Worm (Caenorhabditis elegans) whole organism, L1 larva: ENCODE results near the gene F46B6.2.

ENCODE experiments used
- ama-1 ChIP-seq: fragments of 150-350 bp; optimal IDR thresholded peaks from 2 replicates; lab custom pipeline; 2014
- nhr-76 ChIP-seq: sonication (generic microtip); optimal IDR thresholded peaks from 2 replicates; lab custom pipeline; 2017; ENCODE audit warnings: missing biosample characterization, missing genetic modification characterization

DNA sequence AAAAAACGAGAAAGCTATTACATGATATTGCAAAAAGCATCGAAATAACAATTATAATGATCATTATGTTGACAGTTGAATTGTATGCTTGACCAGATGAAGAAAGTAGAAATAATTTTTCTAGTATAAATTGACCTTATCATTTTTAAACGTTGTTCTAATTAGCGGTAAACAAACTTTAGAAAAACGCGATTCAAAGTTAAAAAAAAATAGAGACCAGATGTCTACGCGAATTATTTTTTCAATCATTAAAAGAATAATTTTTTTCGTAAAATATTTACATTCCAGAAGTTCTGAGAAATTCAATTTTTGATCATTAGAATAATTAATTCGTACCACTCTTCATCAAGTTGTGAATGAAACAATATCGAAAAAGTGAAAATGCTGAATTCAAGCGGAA lies 29.9 kb downstream of the F46B6.2 start, which contains the start of gene F46B6.10:
- TF ChIP-seq ama-1 (lab: Kevin White, UChicago) (no peak), nhr-76 (tag; lab: Kevin White, UChicago) (no peak)
